Worm (Caenorhabditis elegans) whole organism, young adult: ENCODE data around the gene ador-1.
A peak's percentile ranks its signal among the peaks of the same experiment; 100 is the strongest.

Source experiments
- B0019.2 ChIP-seq: fragments of 200-800 bp; sonication (Bioruptor generic); conservative IDR thresholded peaks from 2 replicates; pipeline ENCODE4 v1.3.6; 2022; ENCODE audit warnings: missing genetic modification reagents, missing genetic modification characterization, missing compliant biosample characterization
- B0261.1 ChIP-seq: sonication (generic microtip); optimal IDR thresholded peaks from 2 replicates; lab custom pipeline; 2016; ENCODE audit warnings: mild to moderate bottlenecking, missing genetic modification characterization, moderate library complexity, missing compliant biosample characterization
- F22D6.2 ChIP-seq: sonication (generic microtip); optimal IDR thresholded peaks from 2 replicates; lab custom pipeline; 2016; ENCODE audit warnings: mild to moderate bottlenecking, missing genetic modification characterization, missing compliant biosample characterization
- F33H1.4 ChIP-seq: fragments of 200-800 bp; sonication (Bioruptor generic); IDR thresholded peaks from 2 replicates; pipeline ENCODE4 v1.3.6; 2022; ENCODE audit warnings: missing genetic modification reagents, missing genetic modification characterization, missing compliant biosample characterization
- F37B4.10 ChIP-seq: fragments of 200-800 bp; sonication (Bioruptor generic); IDR thresholded peaks from 2 replicates; pipeline ENCODE4 v1.3.6; 2022; ENCODE audit warnings: missing genetic modification characterization, missing compliant biosample characterization
- Y53G8AR.9 ChIP-seq: fragments of 200-800 bp; sonication (Bioruptor generic); conservative IDR thresholded peaks from 2 replicates; pipeline ENCODE4 v1.3.6; 2022; ENCODE audit warnings: missing genetic modification reagents, missing genetic modification characterization, missing compliant biosample characterization
- Y95B8A.8 ChIP-seq: fragments of 200-800 bp; sonication (Bioruptor generic); IDR thresholded peaks from 2 replicates; pipeline ENCODE4 v1.3.6; 2022; ENCODE audit warnings: missing genetic modification reagents, missing genetic modification characterization, missing compliant biosample characterization
- ZK185.1 ChIP-seq: sonication (generic microtip); optimal IDR thresholded peaks from 2 replicates; lab custom pipeline; 2016; ENCODE audit warnings: mild to moderate bottlenecking, missing genetic modification characterization, missing compliant biosample characterization; ENCODE audit not compliant: poor library complexity, severe bottlenecking
- attf-3 ChIP-seq: fragments of 200-800 bp; sonication (Bioruptor generic); conservative IDR thresholded peaks from 2 replicates; pipeline ENCODE4 v1.3.6; 2022; ENCODE audit warnings: missing genetic modification reagents, missing genetic modification characterization, missing compliant biosample characterization
- bed-1 ChIP-seq: fragments of 200-800 bp; sonication (Bioruptor generic); IDR thresholded peaks from 2 replicates; pipeline ENCODE4 v1.3.6; 2022; ENCODE audit warnings: missing genetic modification reagents, missing genetic modification characterization, missing compliant biosample characterization
- cebp-2 ChIP-seq: fragments of 200-800 bp; sonication (Bioruptor generic); IDR thresholded peaks from 2 replicates; pipeline ENCODE4 v1.3.6; 2022; ENCODE audit warnings: missing genetic modification characterization, missing compliant biosample characterization
- ceh-100 ChIP-seq: fragments of 200-800 bp; sonication (Bioruptor generic); IDR thresholded peaks from 2 replicates; pipeline ENCODE4 v1.3.6; 2022; ENCODE audit warnings: missing genetic modification reagents, missing genetic modification characterization, missing compliant biosample characterization
- ceh-91 ChIP-seq: fragments of 200-800 bp; sonication (Bioruptor generic); IDR thresholded peaks from 2 replicates; pipeline ENCODE4 v1.3.6; 2022; ENCODE audit warnings: missing genetic modification reagents, missing genetic modification characterization, missing compliant biosample characterization
- dpff-1 ChIP-seq: sonication (generic microtip); optimal IDR thresholded peaks from 2 replicates; lab custom pipeline; 2017; ENCODE audit warnings: mild to moderate bottlenecking, missing genetic modification characterization, missing compliant biosample characterization
- egrh-3 ChIP-seq: fragments of 200-800 bp; sonication (Bioruptor generic); IDR thresholded peaks from 2 replicates; pipeline ENCODE4 v1.3.6; 2022; ENCODE audit warnings: missing genetic modification reagents, missing genetic modification characterization, missing compliant biosample characterization
- ets-4 ChIP-seq: fragments of 200-800 bp; sonication (Bioruptor generic); optimal IDR thresholded peaks from 2 replicates; lab custom pipeline; 2018; ENCODE audit warnings: mild to moderate bottlenecking, missing genetic modification characterization, missing compliant biosample characterization
- him-1 ChIP-seq: sonication (generic microtip); optimal IDR thresholded peaks from 2 replicates; lab custom pipeline; 2016; ENCODE audit warnings: missing genotype, missing genetic modification reagents, missing genetic modification characterization, missing compliant biosample characterization
- let-607 ChIP-seq, 2 experiments: fragments of 200-800 bp in 1 of 2; sonication (Bioruptor generic) in 1 of 2; sonication (generic microtip) in 1 of 2; optimal IDR thresholded peaks; 2 replicates each; lab custom pipeline; 2016 to 2018; ENCODE audit warnings: mild to moderate bottlenecking in 2 of 2, missing compliant biosample characterization in 2 of 2, missing genetic modification characterization in 2 of 2, moderate library complexity in 2 of 2, missing genotype in 1 of 2
- lin-26 ChIP-seq: fragments of 200-800 bp; sonication (Bioruptor generic); IDR thresholded peaks from 2 replicates; pipeline ENCODE4 v1.3.6; 2022; ENCODE audit warnings: missing genetic modification reagents, missing genetic modification characterization, missing compliant biosample characterization
- lin-40 ChIP-seq: sonication (generic microtip); optimal IDR thresholded peaks from 2 replicates; lab custom pipeline; 2016; ENCODE audit warnings: missing genetic modification characterization, mild to moderate bottlenecking, missing compliant biosample characterization, missing genotype, missing genetic modification reagents
- lsl-1 ChIP-seq: fragments of 200-800 bp; sonication (Bioruptor generic); optimal IDR thresholded peaks from 2 replicates; lab custom pipeline; 2018; ENCODE audit warnings: mild to moderate bottlenecking, missing genetic modification characterization, moderate library complexity, missing compliant biosample characterization
- lsy-27 ChIP-seq: sonication (generic microtip); optimal IDR thresholded peaks from 2 replicates; lab custom pipeline; 2017; ENCODE audit warnings: missing genetic modification characterization, mild to moderate bottlenecking, missing compliant biosample characterization, antibody characterized with exemption, missing genotype, borderline replicate concordance; ENCODE audit not compliant: insufficient read depth
- madf-8 ChIP-seq: fragments of 200-800 bp; sonication (Bioruptor generic); conservative IDR thresholded peaks from 2 replicates; pipeline ENCODE4 v1.3.6; 2022; ENCODE audit warnings: missing genetic modification reagents, missing genetic modification characterization, missing compliant biosample characterization
- mcd-1 ChIP-seq: fragments of 200-800 bp; sonication (Bioruptor generic); IDR thresholded peaks from 2 replicates; pipeline ENCODE4 v1.3.6; 2022; ENCODE audit warnings: missing genetic modification reagents, missing genetic modification characterization, missing compliant biosample characterization
- mel-28 ChIP-seq: sonication (generic microtip); optimal IDR thresholded peaks from 2 replicates; lab custom pipeline; 2016; ENCODE audit warnings: borderline replicate concordance, mild to moderate bottlenecking, missing genetic modification characterization, missing compliant biosample characterization
- nfyb-1 ChIP-seq: fragments of 200-800 bp; sonication (Bioruptor generic); IDR thresholded peaks from 2 replicates; pipeline ENCODE4 v1.3.6; 2022; ENCODE audit warnings: missing genetic modification reagents, missing genetic modification characterization, missing compliant biosample characterization
- nhr-120 ChIP-seq: fragments of 200-800 bp; sonication (Bioruptor generic); IDR thresholded peaks from 2 replicates; pipeline ENCODE4 v1.3.6; 2022; ENCODE audit warnings: missing genetic modification characterization, missing compliant biosample characterization
- sdz-38 ChIP-seq: sonication (generic microtip); optimal IDR thresholded peaks from 2 replicates; lab custom pipeline; 2016; ENCODE audit warnings: missing genotype, missing genetic modification characterization, missing compliant biosample characterization
- snpc-1.1 ChIP-seq: sonication (generic microtip); optimal IDR thresholded peaks from 2 replicates; lab custom pipeline; 2017; ENCODE audit warnings: missing genetic modification characterization, mild to moderate bottlenecking, missing compliant biosample characterization, antibody characterized with exemption, moderate library complexity, missing genotype, missing genetic modification reagents; ENCODE audit not compliant: insufficient read depth
- snpc-4 ChIP-seq, 5 experiments: fragments of 150-350 bp in 1 of 5; sonication (generic microtip) in 4 of 5; optimal IDR thresholded peaks; 2 replicates each; lab custom pipeline; 2014 to 2018; ENCODE audit warnings: missing genetic modification characterization in 5 of 5, missing biosample characterization in 3 of 5, antibody characterized with exemption in 2 of 5, mild to moderate bottlenecking in 2 of 5, missing compliant biosample characterization in 2 of 5, missing genotype in 2 of 5, moderate library complexity in 2 of 5, missing genetic modification reagents in 1 of 5
- sptf-2 ChIP-seq: fragments of 200-800 bp; sonication (Bioruptor generic); optimal IDR thresholded peaks from 2 replicates; lab custom pipeline; 2018; ENCODE audit warnings: mild to moderate bottlenecking, missing genetic modification characterization, missing compliant biosample characterization
- xnd-1 ChIP-seq: sonication (generic microtip); optimal IDR thresholded peaks from 2 replicates; lab custom pipeline; 2016; ENCODE audit warnings: missing genotype, missing genetic modification reagents, missing genetic modification characterization, missing compliant biosample characterization
- zfh-2 ChIP-seq: fragments of 200-800 bp; sonication (Bioruptor generic); conservative IDR thresholded peaks from 2 replicates; pipeline ENCODE4 v1.3.6; 2022; ENCODE audit warnings: missing genetic modification reagents, missing genetic modification characterization, missing compliant biosample characterization
- ztf-22 ChIP-seq: fragments of 200-800 bp; sonication (Bioruptor generic); optimal IDR thresholded peaks from 2 replicates; lab custom pipeline; 2018; ENCODE audit warnings: mild to moderate bottlenecking, missing genetic modification characterization, moderate library complexity, missing compliant biosample characterization
- ztf-3 ChIP-seq: fragments of 200-800 bp; sonication (Bioruptor generic); optimal IDR thresholded peaks from 2 replicates; lab custom pipeline; 2018; ENCODE audit warnings: mild to moderate bottlenecking, missing genetic modification characterization, missing compliant biosample characterization

ador-1 gene

ce11 chrII:12494556-12495131 is 8.0 kb downstream of the ador-1 start, which contains the start of gene col-85 (continued):
- peak; percentile 43 for TF ChIP-seq ceh-91 (GFP tag; lab: Robert Waterston, UW)

ce11 chrII:12494067-12494477 is 8.6 kb downstream of the ador-1 start:
- TF ChIP-seq sptf-2 (GFP tag; lab: Kevin White, UChicago), result no peak
- no peak for TF ChIP-seq xnd-1 (tag; lab: Kevin White, UChicago)
- no peak for TF ChIP-seq nhr-120 (GFP tag; lab: Robert Waterston, UW)
- TF ChIP-seq attf-3 (GFP tag; lab: Robert Waterston, UW), result no peak
- TF ChIP-seq nfyb-1 (GFP tag; lab: Robert Waterston, UW), result no peak
- TF ChIP-seq zfh-2 (GFP tag; lab: Robert Waterston, UW), result peak; percentile 74
- TF ChIP-seq F37B4.10 (GFP tag; lab: Robert Waterston, UW), result 0 out of 2 replicates have a peak, but pooled peaks have one; percentile 71
- no peak for TF ChIP-seq B0261.1 (tag; lab: Kevin White, UChicago)
- TF ChIP-seq ztf-3 (GFP tag; lab: Kevin White, UChicago), result no peak
- TF ChIP-seq cebp-2 (GFP tag; lab: Robert Waterston, UW), result 0 out of 2 replicates have a peak, but pooled peaks have one; percentile 4
- no peak for TF ChIP-seq let-607 (tag; optimal IDR thresholded peaks at IDR 0.05; lab: Kevin White, UChicago)
- TF ChIP-seq snpc-4 (GFP tag; optimal IDR thresholded peaks at IDR 0.05; lab: Kevin White, UChicago), result no peak
- TF ChIP-seq snpc-4 (tag; optimal IDR thresholded peaks at IDR 0.05; lab: Kevin White, UChicago), result no peak
- no peak for TF ChIP-seq sdz-38 (tag; lab: Kevin White, UChicago)
- TF ChIP-seq lsy-27 (tag; lab: Kevin White, UChicago), result no peak
- TF ChIP-seq ceh-91 (GFP tag; lab: Robert Waterston, UW), result no peak
- TF ChIP-seq him-1, result no peak
- no peak for TF ChIP-seq ztf-22 (GFP tag; lab: Kevin White, UChicago)
- no peak for TF ChIP-seq ets-4 (GFP tag; lab: Kevin White, UChicago)
- TF ChIP-seq madf-8, result no peak
- TF ChIP-seq ceh-100, result no peak
- TF ChIP-seq lin-26 (GFP tag; lab: Robert Waterston, UW), result no peak
- TF ChIP-seq ZK185.1 (tag; lab: Kevin White, UChicago), result no peak
- no peak for TF ChIP-seq mel-28
- TF ChIP-seq lin-40, result no peak
- no peak for TF ChIP-seq dpff-1 (tag; lab: Kevin White, UChicago)
- no peak for TF ChIP-seq bed-1 (GFP tag; lab: Robert Waterston, UW)
- TF ChIP-seq F22D6.2 (tag; lab: Kevin White, UChicago), result no peak
- TF ChIP-seq snpc-1.1 (tag; lab: Kevin White, UChicago), result no peak
- TF ChIP-seq Y95B8A.8 (GFP tag; lab: Robert Waterston, UW), result no peak
- TF ChIP-seq mcd-1 (GFP tag; lab: Robert Waterston, UW), result no peak
- no peak for TF ChIP-seq B0019.2
- TF ChIP-seq F33H1.4, result no peak
- TF ChIP-seq lsl-1 (GFP tag; lab: Kevin White, UChicago), result no peak
- peak; percentile 97 for TF ChIP-seq egrh-3 (GFP tag; lab: Robert Waterston, UW)
- no peak for TF ChIP-seq Y53G8AR.9 (GFP tag; lab: Robert Waterston, UW)
